Worm (Caenorhabditis elegans) whole organism, L2 larva: ENCODE measurements around the gene osm-7.

Source experiments
- C34F6.9 ChIP-seq: fragments of 150-350 bp; optimal IDR thresholded peaks from 2 replicates; lab custom pipeline; 2014; ENCODE audit warnings: missing biosample characterization, missing genetic modification characterization
- F13H6.1 ChIP-seq: sonication (generic microtip); optimal IDR thresholded peaks from 2 replicates; lab custom pipeline; 2016; ENCODE audit warnings: missing genetic modification characterization, missing compliant biosample characterization
- R02D3.7 ChIP-seq: fragments of 150-350 bp; optimal IDR thresholded peaks from 2 replicates; lab custom pipeline; 2014; ENCODE audit warnings: missing biosample characterization, missing genetic modification characterization
- Y55F3AM.14 ChIP-seq: fragments of 200-800 bp; sonication (Bioruptor generic); optimal IDR thresholded peaks from 2 replicates; lab custom pipeline; 2018; ENCODE audit warnings: mild to moderate bottlenecking, missing genetic modification characterization, missing compliant biosample characterization
- ZK546.5 ChIP-seq: sonication (generic microtip); optimal IDR thresholded peaks from 2 replicates; lab custom pipeline; 2017; ENCODE audit warnings: missing biosample characterization, missing genetic modification characterization
- alr-1 ChIP-seq: fragments of 150-350 bp; optimal IDR thresholded peaks from 2 replicates; lab custom pipeline; 2014; ENCODE audit warnings: missing biosample characterization, missing genetic modification characterization
- aly-2 ChIP-seq: fragments of 150-350 bp; optimal IDR thresholded peaks from 2 replicates; lab custom pipeline; 2014; ENCODE audit warnings: missing biosample characterization, missing genetic modification characterization
- ama-1 ChIP-seq: fragments of 150-350 bp; optimal IDR thresholded peaks from 2 replicates; lab custom pipeline; 2018; ENCODE audit warnings: inconsistent platforms
- blmp-1 ChIP-seq: sonication (generic microtip); optimal IDR thresholded peaks from 2 replicates; lab custom pipeline; 2017; ENCODE audit warnings: missing genetic modification characterization, mild to moderate bottlenecking, missing compliant biosample characterization, antibody characterized with exemption, moderate library complexity; ENCODE audit not compliant: insufficient read depth
- ceh-82 ChIP-seq: fragments of 150-350 bp; optimal IDR thresholded peaks from 2 replicates; lab custom pipeline; 2014; ENCODE audit warnings: missing biosample characterization, missing genetic modification characterization
- crh-2 ChIP-seq: sonication (generic microtip); optimal IDR thresholded peaks from 2 replicates; lab custom pipeline; 2017; ENCODE audit warnings: missing biosample characterization, missing genetic modification characterization
- dmd-4 ChIP-seq: sonication (generic microtip); optimal IDR thresholded peaks from 2 replicates; lab custom pipeline; 2017; ENCODE audit warnings: missing biosample characterization, missing genetic modification characterization
- egl-27 ChIP-seq: sonication (generic microtip); optimal IDR thresholded peaks from 3 replicates; lab custom pipeline; 2017; ENCODE audit warnings: missing biosample characterization, missing genetic modification reagents, missing genetic modification characterization
- elt-1 ChIP-seq: fragments of 150-350 bp; optimal IDR thresholded peaks from 2 replicates; lab custom pipeline; 2014; ENCODE audit warnings: missing biosample characterization, missing genetic modification characterization
- elt-3 ChIP-seq: sonication (generic microtip); optimal IDR thresholded peaks from 2 replicates; lab custom pipeline; 2017; ENCODE audit warnings: missing biosample characterization, missing genetic modification characterization
- fos-1 ChIP-seq: fragments of 150-350 bp; optimal IDR thresholded peaks from 2 replicates; lab custom pipeline; 2014; ENCODE audit warnings: missing biosample characterization, missing genetic modification characterization
- gmeb-1 ChIP-seq: fragments of 150-350 bp; optimal IDR thresholded peaks from 2 replicates; lab custom pipeline; 2014; ENCODE audit warnings: missing biosample characterization, missing genetic modification characterization
- lin-11 ChIP-seq: fragments of 150-350 bp; sonication (generic microtip); optimal IDR thresholded peaks from 2 replicates; lab custom pipeline; 2014; ENCODE audit warnings: missing biosample characterization, missing genetic modification characterization, inconsistent platforms, mixed read lengths
- lin-13 ChIP-seq: fragments of 150-350 bp; optimal IDR thresholded peaks from 2 replicates; lab custom pipeline; 2014; ENCODE audit warnings: missing biosample characterization, missing genetic modification reagents, missing genetic modification characterization
- lin-39 ChIP-seq: fragments of 150-350 bp; optimal IDR thresholded peaks from 2 replicates; lab custom pipeline; 2014; ENCODE audit warnings: missing biosample characterization, missing genetic modification reagents, missing genetic modification characterization
- lsy-2 ChIP-seq, 2 experiments: fragments of 150-350 bp in 1 of 2; sonication (generic microtip) in 1 of 2; optimal IDR thresholded peaks; 2 replicates each; lab custom pipeline; 2014 to 2017; ENCODE audit warnings: missing biosample characterization in 2 of 2, missing genetic modification characterization in 2 of 2
- mab-5 ChIP-seq: fragments of 150-350 bp; optimal IDR thresholded peaks from 2 replicates; lab custom pipeline; 2014; ENCODE audit warnings: missing biosample characterization, missing genetic modification characterization
- mbf-1 ChIP-seq: sonication (generic microtip); optimal IDR thresholded peaks from 2 replicates; lab custom pipeline; 2017; ENCODE audit warnings: missing biosample characterization, missing genetic modification characterization
- mdl-1 ChIP-seq, 2 experiments: fragments of 150-350 bp in 1 of 2; sonication (generic microtip) in 1 of 2; optimal IDR thresholded peaks; 2 replicates each; lab custom pipeline; 2017; ENCODE audit warnings: missing biosample characterization in 2 of 2, missing genetic modification characterization in 2 of 2
- nhr-10 ChIP-seq: sonication (generic microtip); optimal IDR thresholded peaks from 2 replicates; lab custom pipeline; 2017; ENCODE audit warnings: missing biosample characterization, missing genetic modification characterization
- nhr-11 ChIP-seq: fragments of 150-350 bp; optimal IDR thresholded peaks from 2 replicates; lab custom pipeline; 2014; ENCODE audit warnings: missing biosample characterization, missing genetic modification characterization
- nhr-12 ChIP-seq: fragments of 150-350 bp; optimal IDR thresholded peaks from 2 replicates; lab custom pipeline; 2014; ENCODE audit warnings: missing biosample characterization, missing genetic modification characterization
- nhr-129 ChIP-seq: fragments of 150-350 bp; optimal IDR thresholded peaks from 2 replicates; lab custom pipeline; 2014; ENCODE audit warnings: missing biosample characterization, missing genetic modification characterization
- nhr-21 ChIP-seq: fragments of 150-350 bp; optimal IDR thresholded peaks from 2 replicates; lab custom pipeline; 2014; ENCODE audit warnings: missing biosample characterization, missing genetic modification characterization
- nhr-23 ChIP-seq: fragments of 150-350 bp; optimal IDR thresholded peaks from 2 replicates; lab custom pipeline; 2014; ENCODE audit warnings: missing biosample characterization, missing genetic modification reagents, missing genetic modification characterization
- nhr-237 ChIP-seq: fragments of 150-350 bp; optimal IDR thresholded peaks from 2 replicates; lab custom pipeline; 2014; ENCODE audit warnings: missing biosample characterization, missing genetic modification characterization
- nhr-25 ChIP-seq: fragments of 150-350 bp; sonication (generic microtip); optimal IDR thresholded peaks from 3 replicates; lab custom pipeline; 2014; ENCODE audit warnings: missing biosample characterization, missing genetic modification characterization
- nhr-6 ChIP-seq: fragments of 150-350 bp; optimal IDR thresholded peaks from 2 replicates; lab custom pipeline; 2014; ENCODE audit warnings: missing biosample characterization, missing genetic modification characterization
- nhr-77 ChIP-seq: fragments of 150-350 bp; optimal IDR thresholded peaks from 2 replicates; lab custom pipeline; 2014; ENCODE audit warnings: missing biosample characterization, missing genetic modification characterization
- peb-1 ChIP-seq: fragments of 150-350 bp; optimal IDR thresholded peaks from 2 replicates; lab custom pipeline; 2014; ENCODE audit warnings: missing biosample characterization, missing genetic modification characterization
- sem-4 ChIP-seq: fragments of 150-350 bp; optimal IDR thresholded peaks from 2 replicates; lab custom pipeline; 2014; ENCODE audit warnings: missing biosample characterization, missing genetic modification reagents, missing genetic modification characterization
- skn-1 ChIP-seq: sonication (generic microtip); optimal IDR thresholded peaks from 2 replicates; lab custom pipeline; 2017; ENCODE audit warnings: missing biosample characterization, missing genetic modification characterization
- sma-3 ChIP-seq: sonication (generic microtip); optimal IDR thresholded peaks from 2 replicates; lab custom pipeline; 2016; ENCODE audit warnings: missing genetic modification reagents, missing genetic modification characterization, missing compliant biosample characterization
- sma-9 ChIP-seq, 2 experiments: fragments of 150-350 bp in 1 of 2; sonication (generic microtip) in 1 of 2; optimal IDR thresholded peaks; 2 replicates each; lab custom pipeline; 2014 to 2016; ENCODE audit warnings: missing genetic modification characterization in 2 of 2, mild to moderate bottlenecking in 1 of 2, missing biosample characterization in 1 of 2, missing compliant biosample characterization in 1 of 2, missing genetic modification reagents in 1 of 2, moderate library complexity in 1 of 2
- snpc-4 ChIP-seq: fragments of 150-350 bp; optimal IDR thresholded peaks from 2 replicates; lab custom pipeline; 2014; ENCODE audit warnings: missing biosample characterization, missing genetic modification characterization
- unc-39 ChIP-seq: fragments of 150-350 bp; optimal IDR thresholded peaks from 2 replicates; lab custom pipeline; 2014; ENCODE audit warnings: missing biosample characterization, missing genetic modification characterization
- unc-55 ChIP-seq: fragments of 150-350 bp; sonication (generic microtip); optimal IDR thresholded peaks from 3 replicates; lab custom pipeline; 2014; ENCODE audit warnings: missing biosample characterization, missing genetic modification reagents, missing genetic modification characterization
- unc-62 ChIP-seq: fragments of 150-350 bp; optimal IDR thresholded peaks from 2 replicates; lab custom pipeline; 2014; ENCODE audit warnings: missing biosample characterization, missing genetic modification reagents, missing genetic modification characterization
- zag-1 ChIP-seq: fragments of 150-350 bp; optimal IDR thresholded peaks from 2 replicates; lab custom pipeline; 2014; ENCODE audit warnings: missing biosample characterization, missing genetic modification characterization
- ztf-1 ChIP-seq: fragments of 200-800 bp; sonication (Bioruptor generic); conservative IDR thresholded peaks from 2 replicates; pipeline ENCODE4 v1.3.6; 2022; ENCODE audit warnings: missing genetic modification characterization, missing compliant biosample characterization
- ztf-11 ChIP-seq: sonication (generic microtip); optimal IDR thresholded peaks from 2 replicates; lab custom pipeline; 2017; ENCODE audit warnings: missing biosample characterization, missing genetic modification characterization
- ztf-4 ChIP-seq: fragments of 150-350 bp; optimal IDR thresholded peaks from 2 replicates; lab custom pipeline; 2014; ENCODE audit warnings: missing biosample characterization, missing genetic modification characterization

osm-7 gene

DNA sequence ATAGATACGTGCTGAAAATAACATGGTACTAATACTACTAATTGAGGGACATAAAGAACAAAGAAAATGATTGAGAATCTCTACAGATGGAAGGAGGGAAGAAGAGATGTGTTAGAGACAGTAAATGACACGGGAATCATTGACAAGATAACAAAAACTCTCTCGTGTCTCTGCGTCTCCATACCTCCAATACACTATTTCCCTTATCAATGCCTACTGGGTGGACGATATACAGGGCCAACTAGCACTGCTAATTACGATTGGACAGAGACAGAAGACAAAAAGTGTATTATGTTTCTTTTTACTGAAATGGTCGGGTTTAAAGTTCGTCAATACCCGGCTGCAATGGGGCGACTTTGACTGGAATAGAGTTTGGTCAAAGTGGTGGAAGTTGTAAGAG, 31.4 kb upstream of the osm-7 start (continued):
- TF ChIP-seq ceh-82 (tag; lab: Kevin White, UChicago) (no peak), elt-3 (tag; lab: Kevin White, UChicago) (no peak), ztf-11 (tag; lab: Kevin White, UChicago) (no peak), sma-3 (GFP tag; lab: Kevin White, UChicago) (no peak), blmp-1 (tag; lab: Kevin White, UChicago) (peak; percentile 21), ZK546.5 (tag; lab: Kevin White, UChicago) (no peak), ztf-4 (no peak), mbf-1 (tag; lab: Kevin White, UChicago) (no peak), crh-2 (peak; percentile 75), nhr-6 (tag; lab: Kevin White, UChicago) (no peak), sem-4 (tag; lab: Kevin White, UChicago) (no peak), snpc-4 (no peak), elt-1 (tag; lab: Kevin White, UChicago) (no peak), fos-1 (tag; lab: Kevin White, UChicago) (peak; percentile 79), Y55F3AM.14 (no peak)

DNA sequence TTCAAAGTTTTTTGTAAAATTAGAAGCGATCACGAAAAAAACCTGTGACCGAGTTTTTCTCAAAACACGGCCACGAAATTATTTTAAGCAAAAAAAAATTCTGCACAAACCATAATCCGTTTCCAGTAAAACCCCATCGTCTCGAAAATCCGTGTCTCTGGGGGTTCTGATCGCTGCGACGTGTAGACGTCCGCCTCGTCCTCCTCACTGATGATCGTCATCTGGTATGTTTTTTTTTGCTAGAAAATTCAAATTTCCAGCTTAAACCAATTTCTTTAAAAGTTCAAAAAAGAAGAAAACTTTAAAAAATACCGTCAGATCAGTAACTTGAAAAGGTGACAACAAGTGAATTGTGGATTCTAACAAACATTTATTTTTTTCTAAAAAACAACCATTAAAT, 29.4 kb upstream of the osm-7 start, which contains the start of gene Y76A2B.4:
Gene Y76A2B.4, minus strand, starts transcription at position 241 of the 400 bp plus-strand sequence.
- no peak for TF ChIP-seq mdl-1 (tag; optimal IDR thresholded peaks at IDR 0.05; lab: Kevin White, UChicago)
- no peak for TF ChIP-seq mbf-1 (tag; lab: Kevin White, UChicago)
- TF ChIP-seq lsy-2 (tag; optimal IDR thresholded peaks at IDR 0.05; lab: Kevin White, UChicago), result peak in 1 of 2 experiments; percentile 36
- no peak for TF ChIP-seq ZK546.5 (tag; lab: Kevin White, UChicago)
- peak; percentile 9 for TF ChIP-seq ama-1 (lab: Kevin White, UChicago)

DNA sequence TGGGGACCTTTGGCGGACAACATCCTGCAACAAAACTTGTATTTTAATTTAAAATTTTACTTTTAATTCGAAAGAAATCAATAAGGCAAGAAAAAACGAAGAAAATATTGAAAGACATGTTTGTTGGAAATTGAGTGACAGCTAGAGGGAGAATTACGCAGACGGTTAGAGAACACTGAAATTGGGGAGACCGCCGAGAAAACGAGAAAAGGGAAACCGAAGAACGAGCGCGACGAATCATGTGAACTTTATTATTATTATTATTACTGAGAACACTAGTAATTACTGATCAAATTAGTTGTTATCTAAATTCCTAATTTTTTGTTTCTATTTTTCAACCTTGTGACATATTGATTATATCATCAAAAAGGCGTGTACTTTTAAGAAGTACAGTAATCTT, 27.0 kb upstream of the osm-7 start, which contains the start of gene mmad-1:
Gene mmad-1, minus strand, starts transcription at position 24 of the 400 bp plus-strand sequence.
- TF ChIP-seq aly-2 (tag; lab: Kevin White, UChicago), result no peak
- TF ChIP-seq sma-9 (GFP tag; optimal IDR thresholded peaks at IDR 0.05; lab: Kevin White, UChicago), result peak; percentile 37
- TF ChIP-seq sma-9 (tag; optimal IDR thresholded peaks at IDR 0.05; lab: Kevin White, UChicago), result no peak
- no peak for TF ChIP-seq skn-1 (tag; lab: Kevin White, UChicago)
- no peak for TF ChIP-seq R02D3.7 (tag; lab: Kevin White, UChicago)
- TF ChIP-seq lin-13 (GFP tag; lab: Kevin White, UChicago), result no peak
- TF ChIP-seq ztf-4, result peak; percentile 32
- TF ChIP-seq nhr-23, result no peak
- TF ChIP-seq nhr-129 (tag; lab: Kevin White, UChicago), result peak; percentile 59
- no peak for TF ChIP-seq nhr-10 (tag; lab: Kevin White, UChicago)
- no peak for TF ChIP-seq dmd-4 (tag; lab: Kevin White, UChicago)
- peak; percentile 16 for TF ChIP-seq sem-4 (tag; lab: Kevin White, UChicago)
- TF ChIP-seq ZK546.5 (tag; lab: Kevin White, UChicago), result no peak
- TF ChIP-seq crh-2, result peak; percentile 72
- no peak for TF ChIP-seq unc-62 (GFP tag; lab: Kevin White, UChicago)
- TF ChIP-seq unc-39 (tag; lab: Kevin White, UChicago), result no peak
- TF ChIP-seq ztf-1 (GFP tag; lab: Robert Waterston, UW), result no peak
- TF ChIP-seq ceh-82 (tag; lab: Kevin White, UChicago), result no peak
- TF ChIP-seq F13H6.1 (tag; lab: Kevin White, UChicago), result peak; percentile 33
- no peak for TF ChIP-seq mab-5
- TF ChIP-seq nhr-25 (tag; lab: Kevin White, UChicago), result peak; percentile 43
- no peak for TF ChIP-seq alr-1 (tag; lab: Kevin White, UChicago)
- TF ChIP-seq peb-1 (tag; lab: Kevin White, UChicago), result no peak
- no peak for TF ChIP-seq nhr-6 (tag; lab: Kevin White, UChicago)
- TF ChIP-seq mbf-1 (tag; lab: Kevin White, UChicago), result no peak
- TF ChIP-seq nhr-77, result no peak
- peak; percentile 55 for TF ChIP-seq fos-1 (tag; lab: Kevin White, UChicago)
- TF ChIP-seq elt-3 (tag; lab: Kevin White, UChicago), result no peak
- no peak for TF ChIP-seq zag-1 (tag; lab: Kevin White, UChicago)
- peak; percentile 69 for TF ChIP-seq C34F6.9 (tag; lab: Kevin White, UChicago)
- no peak for TF ChIP-seq lin-39 (tag; lab: Kevin White, UChicago)
- peak in 1 of 2 experiments; percentile 67 for TF ChIP-seq lsy-2 (tag; optimal IDR thresholded peaks at IDR 0.05; lab: Kevin White, UChicago)
- no peak for TF ChIP-seq nhr-11 (tag; lab: Kevin White, UChicago)
- peak; percentile 76 for TF ChIP-seq blmp-1 (tag; lab: Kevin White, UChicago)
- TF ChIP-seq sma-3 (GFP tag; lab: Kevin White, UChicago), result peak; percentile 59
- no peak for TF ChIP-seq elt-1 (tag; lab: Kevin White, UChicago)
- TF ChIP-seq egl-27, result no peak
- TF ChIP-seq ama-1 (lab: Kevin White, UChicago), result peak; percentile 26
- TF ChIP-seq lin-11 (tag; lab: Kevin White, UChicago), result no peak
- TF ChIP-seq ztf-11 (tag; lab: Kevin White, UChicago), result no peak
- no peak for TF ChIP-seq nhr-237 (tag; lab: Kevin White, UChicago)
- peak; percentile 22 for TF ChIP-seq gmeb-1
- TF ChIP-seq mdl-1 (tag; optimal IDR thresholded peaks at IDR 0.05; lab: Kevin White, UChicago), result no peak
- no peak for TF ChIP-seq Y55F3AM.14
- peak; percentile 61 for TF ChIP-seq unc-55 (GFP tag; lab: Kevin White, UChicago)
- TF ChIP-seq snpc-4, result no peak
- TF ChIP-seq nhr-21 (tag; lab: Kevin White, UChicago), result no peak
- TF ChIP-seq nhr-12 (tag; lab: Kevin White, UChicago), result no peak
